Fruit fly (Drosophila melanogaster) whole organism, embryonic: ENCODE measurements around the gene CG4218.

Experiments used
- ATbp ChIP-seq: fragments of 200-800 bp; sonication (Bioruptor generic); optimal IDR thresholded peaks from 2 replicates; lab custom pipeline; 2017; ENCODE audit warnings: missing biosample characterization, mild to moderate bottlenecking, missing genetic modification characterization, missing genetic modification reagents
- Atf3 ChIP-seq: fragments of 200-800 bp; sonication (Bioruptor generic); optimal IDR thresholded peaks from 3 replicates; lab custom pipeline; 2016; ENCODE audit warnings: missing biosample characterization, missing genetic modification characterization
- Atf6 ChIP-seq: fragments of 200-800 bp; sonication (Bioruptor generic); IDR thresholded peaks from 2 replicates; pipeline ENCODE4 v1.3.6; 2022; ENCODE audit warnings: missing biosample characterization, missing genetic modification characterization
- Blimp-1 ChIP-seq: fragments of 200-800 bp; sonication (Bioruptor generic); optimal IDR thresholded peaks from 3 replicates; lab custom pipeline; 2018; ENCODE audit warnings: missing biosample characterization, missing genetic modification characterization, mild to moderate bottlenecking, moderate library complexity, missing genetic modification reagents
- CG10147 ChIP-seq: fragments of 200-800 bp; sonication (Bioruptor generic); optimal IDR thresholded peaks from 2 replicates; lab custom pipeline; 2019; ENCODE audit warnings: missing biosample characterization, mild to moderate bottlenecking, missing genetic modification characterization, moderate library complexity
- CG10209 ChIP-seq: fragments of 200-800 bp; sonication (Bioruptor generic); optimal IDR thresholded peaks from 3 replicates; lab custom pipeline; 2017; ENCODE audit warnings: missing biosample characterization, mild to moderate bottlenecking, missing genetic modification characterization, missing genetic modification reagents
- CG12236 ChIP-seq: fragments of 200-800 bp; sonication (Bioruptor generic); optimal IDR thresholded peaks from 2 replicates; lab custom pipeline; 2016; ENCODE audit warnings: missing biosample characterization, missing genetic modification characterization
- CG1233 ChIP-seq: fragments of 200-800 bp; sonication (Bioruptor generic); optimal IDR thresholded peaks from 4 replicates; lab custom pipeline; 2018; ENCODE audit warnings: missing biosample characterization, mild to moderate bottlenecking, missing genetic modification characterization
- CG13296 ChIP-seq: fragments of 200-800 bp; sonication (Bioruptor generic); optimal IDR thresholded peaks from 3 replicates; lab custom pipeline; 2018; ENCODE audit warnings: missing biosample characterization, mild to moderate bottlenecking, missing genetic modification characterization
- CG1647 ChIP-seq: fragments of 200-800 bp; sonication (Bioruptor generic); optimal IDR thresholded peaks from 3 replicates; lab custom pipeline; 2016; ENCODE audit warnings: missing biosample characterization, missing genetic modification characterization
- CG17186 ChIP-seq: fragments of 200-800 bp; sonication (Bioruptor generic); optimal IDR thresholded peaks from 3 replicates; lab custom pipeline; 2017; ENCODE audit warnings: missing biosample characterization, missing genetic modification reagents, missing genetic modification characterization
- CG17802 ChIP-seq: fragments of 200-800 bp; sonication (Bioruptor generic); optimal IDR thresholded peaks from 2 replicates; lab custom pipeline; 2018; ENCODE audit warnings: missing biosample characterization, mild to moderate bottlenecking, missing genetic modification characterization, moderate library complexity
- CG17912 ChIP-seq: fragments of 200-800 bp; sonication (Bioruptor generic); optimal IDR thresholded peaks from 2 replicates; lab custom pipeline; 2018; ENCODE audit warnings: missing biosample characterization, mild to moderate bottlenecking, missing genetic modification characterization
- CG18619 ChIP-seq: fragments of 200-800 bp; sonication (Bioruptor generic); optimal IDR thresholded peaks from 3 replicates; lab custom pipeline; 2017; ENCODE audit warnings: missing biosample characterization, mild to moderate bottlenecking, missing genetic modification characterization
- CG2120 ChIP-seq: fragments of 200-800 bp; sonication (Bioruptor generic); optimal IDR thresholded peaks from 3 replicates; lab custom pipeline; 2016; ENCODE audit warnings: missing biosample characterization, missing genetic modification characterization
- CG2678 ChIP-seq: fragments of 200-800 bp; sonication (Bioruptor generic); optimal IDR thresholded peaks from 3 replicates; lab custom pipeline; 2019; ENCODE audit warnings: missing biosample characterization, mild to moderate bottlenecking, missing genetic modification characterization, moderate library complexity
- CG3281 ChIP-seq: fragments of 200-800 bp; sonication (Bioruptor generic); optimal IDR thresholded peaks from 3 replicates; lab custom pipeline; 2017; ENCODE audit warnings: missing biosample characterization, mild to moderate bottlenecking, missing genetic modification characterization
- CG6175 ChIP-seq: fragments of 200-800 bp; sonication (Bioruptor generic); IDR thresholded peaks from 3 replicates; pipeline ENCODE4 v1.3.6; 2022; ENCODE audit warnings: missing biosample characterization, missing genetic modification characterization
- CG6654 ChIP-seq: fragments of 200-800 bp; sonication (Bioruptor generic); optimal IDR thresholded peaks from 2 replicates; lab custom pipeline; 2017; ENCODE audit warnings: missing biosample characterization, mild to moderate bottlenecking, missing genetic modification characterization
- CG8089 ChIP-seq: fragments of 200-800 bp; sonication (Bioruptor generic); optimal IDR thresholded peaks from 3 replicates; lab custom pipeline; 2016; ENCODE audit warnings: missing biosample characterization, missing genetic modification characterization
- CG8290 ChIP-seq, 3 experiments: fragments of 200-800 bp; sonication (Bioruptor generic); optimal IDR thresholded peaks; 2 replicates each; lab custom pipeline; 2016 to 2019; ENCODE audit warnings: missing biosample characterization in 3 of 3, missing genetic modification characterization in 3 of 3, mild to moderate bottlenecking in 2 of 3, moderate library complexity in 1 of 3
- CG9609 ChIP-seq: fragments of 200-800 bp; sonication (Bioruptor generic); optimal IDR thresholded peaks from 3 replicates; lab custom pipeline; 2016; ENCODE audit warnings: missing biosample characterization, missing genetic modification characterization
- Dbx ChIP-seq: fragments of 200-800 bp; sonication (Bioruptor generic); IDR thresholded peaks from 3 replicates; pipeline ENCODE4 v1.3.6; 2022; ENCODE audit warnings: missing biosample characterization, missing genetic modification characterization
- Dll ChIP-seq: fragments of 200-800 bp; sonication (Bioruptor generic); IDR thresholded peaks from 4 replicates; pipeline ENCODE4 v1.3.6; 2022; ENCODE audit warnings: missing biosample characterization, missing genetic modification characterization; ENCODE audit not compliant: partially characterized antibody
- GATAe ChIP-seq: fragments of 200-800 bp; sonication (Bioruptor generic); conservative IDR thresholded peaks from 2 replicates; pipeline ENCODE4 v1.3.6; 2022; ENCODE audit warnings: missing biosample characterization, missing genetic modification characterization
- HHEX ChIP-seq: fragments of 200-800 bp; sonication (Bioruptor generic); optimal IDR thresholded peaks from 3 replicates; lab custom pipeline; 2017; ENCODE audit warnings: missing biosample characterization, mild to moderate bottlenecking, missing genetic modification characterization, missing genetic modification reagents
- HLH3B ChIP-seq: fragments of 200-800 bp; sonication (Bioruptor generic); IDR thresholded peaks from 2 replicates; pipeline ENCODE4 v1.3.6; 2022; ENCODE audit warnings: missing biosample characterization, missing genetic modification characterization
- Med ChIP-seq: fragments of 200-800 bp; sonication (Bioruptor generic); peaks from one replicate; lab custom pipeline; 2016; ENCODE audit warnings: missing biosample characterization, missing genetic modification characterization, mild to moderate bottlenecking, inconsistent platforms, moderate library complexity
- Meics ChIP-seq: fragments of 200-800 bp; sonication (Bioruptor generic); optimal IDR thresholded peaks from 2 replicates; lab custom pipeline; 2017; ENCODE audit warnings: missing biosample characterization, mild to moderate bottlenecking, missing genetic modification characterization
- Pdp1 ChIP-seq, 2 experiments: fragments of 200-800 bp; sonication (Bioruptor generic); optimal IDR thresholded peaks; 3 replicates each; lab custom pipeline; 2016; ENCODE audit warnings: missing biosample characterization in 2 of 2, missing genetic modification characterization in 2 of 2, mild to moderate bottlenecking in 1 of 2, moderate library complexity in 1 of 2
- Ravus ChIP-seq: fragments of 200-800 bp; sonication (Bioruptor generic); IDR thresholded peaks from 2 replicates; pipeline ENCODE4 v1.3.6; 2022; ENCODE audit warnings: missing biosample characterization, missing genetic modification characterization
- Sry-β ChIP-seq: fragments of 200-800 bp; sonication (Bioruptor generic); optimal IDR thresholded peaks from 2 replicates; lab custom pipeline; 2018; ENCODE audit warnings: missing biosample characterization, mild to moderate bottlenecking, missing genetic modification characterization, moderate library complexity
- ab ChIP-seq: fragments of 200-800 bp; sonication (Bioruptor generic); optimal IDR thresholded peaks from 2 replicates; lab custom pipeline; 2016; ENCODE audit warnings: missing biosample characterization, missing genetic modification characterization
- abd-A ChIP-seq: fragments of 200-800 bp; sonication (Bioruptor generic); optimal IDR thresholded peaks from 3 replicates; lab custom pipeline; 2019; ENCODE audit warnings: missing biosample characterization, mild to moderate bottlenecking, missing genetic modification characterization, moderate library complexity
- amos ChIP-seq: fragments of 200-800 bp; sonication (Bioruptor generic); IDR thresholded peaks from 2 replicates; pipeline ENCODE4 v1.3.6; 2022; ENCODE audit warnings: missing biosample characterization, missing genetic modification characterization; ENCODE audit not compliant: partially characterized antibody
- ap ChIP-seq: fragments of 200-800 bp; sonication (Bioruptor generic); IDR thresholded peaks from 2 replicates; pipeline ENCODE4 v1.3.6; 2022; ENCODE audit warnings: missing biosample characterization, missing genetic modification characterization
- ara ChIP-seq: fragments of 200-800 bp; sonication (Bioruptor generic); IDR thresholded peaks from 2 replicates; pipeline ENCODE4 v1.3.6; 2022; ENCODE audit warnings: missing biosample characterization, missing genetic modification characterization
- crol ChIP-seq: fragments of 200-800 bp; sonication (Bioruptor generic); IDR thresholded peaks from 2 replicates; pipeline ENCODE4 v1.3.6; 2022; ENCODE audit warnings: missing biosample characterization, missing genetic modification characterization
- da ChIP-seq: fragments of 200-800 bp; sonication (Bioruptor generic); optimal IDR thresholded peaks from 2 replicates; lab custom pipeline; 2016; ENCODE audit warnings: missing biosample characterization, missing genetic modification characterization
- dmrt99B ChIP-seq: fragments of 200-800 bp; sonication (Bioruptor generic); optimal IDR thresholded peaks from 2 replicates; lab custom pipeline; 2018; ENCODE audit warnings: missing biosample characterization, mild to moderate bottlenecking, missing genetic modification characterization, moderate library complexity
- en ChIP-seq: fragments of 200-800 bp; sonication (Bioruptor generic); optimal IDR thresholded peaks from 2 replicates; lab custom pipeline; 2016; ENCODE audit warnings: missing biosample characterization, missing genetic modification characterization
- hkb ChIP-seq, 2 experiments: fragments of 200-800 bp in 1 of 2; fragments of >200 bp in 1 of 2; sonication (Bioruptor generic) in 1 of 2; IDR thresholded peaks in 1 of 2; optimal IDR thresholded peaks in 1 of 2; 2 replicates each; pipeline versions ENCODE4 v1.3.6 to Lab custom; 2017 to 2022; ENCODE audit warnings: missing biosample characterization in 1 of 2, missing genetic modification characterization in 1 of 2
- kni ChIP-seq: fragments of 200-800 bp; sonication (Bioruptor generic); optimal IDR thresholded peaks from 3 replicates; lab custom pipeline; 2017; ENCODE audit warnings: mild to moderate bottlenecking, missing biosample characterization, missing genetic modification reagents, missing genetic modification characterization
- pita ChIP-seq: fragments of 200-800 bp; sonication (Bioruptor generic); optimal IDR thresholded peaks from 2 replicates; lab custom pipeline; 2017; ENCODE audit warnings: missing biosample characterization, mild to moderate bottlenecking, missing genetic modification characterization
- sima ChIP-seq: fragments of 200-800 bp; sonication (Bioruptor generic); optimal IDR thresholded peaks from 2 replicates; lab custom pipeline; 2016; ENCODE audit warnings: missing biosample characterization, missing genetic modification characterization
- sr ChIP-seq: fragments of 200-800 bp; sonication (Bioruptor generic); IDR thresholded peaks from 3 replicates; pipeline ENCODE4 v1.3.6; 2022; ENCODE audit warnings: missing biosample characterization, missing genetic modification characterization
- trh ChIP-seq: fragments of 200-800 bp; sonication (Bioruptor generic); optimal IDR thresholded peaks from 2 replicates; lab custom pipeline; 2016; ENCODE audit warnings: missing biosample characterization, missing genetic modification characterization
- wek ChIP-seq: fragments of 200-800 bp; sonication (Bioruptor generic); optimal IDR thresholded peaks from 3 replicates; lab custom pipeline; 2018; ENCODE audit warnings: missing biosample characterization, mild to moderate bottlenecking, missing genetic modification characterization, moderate library complexity

CG4218 gene

DNA sequence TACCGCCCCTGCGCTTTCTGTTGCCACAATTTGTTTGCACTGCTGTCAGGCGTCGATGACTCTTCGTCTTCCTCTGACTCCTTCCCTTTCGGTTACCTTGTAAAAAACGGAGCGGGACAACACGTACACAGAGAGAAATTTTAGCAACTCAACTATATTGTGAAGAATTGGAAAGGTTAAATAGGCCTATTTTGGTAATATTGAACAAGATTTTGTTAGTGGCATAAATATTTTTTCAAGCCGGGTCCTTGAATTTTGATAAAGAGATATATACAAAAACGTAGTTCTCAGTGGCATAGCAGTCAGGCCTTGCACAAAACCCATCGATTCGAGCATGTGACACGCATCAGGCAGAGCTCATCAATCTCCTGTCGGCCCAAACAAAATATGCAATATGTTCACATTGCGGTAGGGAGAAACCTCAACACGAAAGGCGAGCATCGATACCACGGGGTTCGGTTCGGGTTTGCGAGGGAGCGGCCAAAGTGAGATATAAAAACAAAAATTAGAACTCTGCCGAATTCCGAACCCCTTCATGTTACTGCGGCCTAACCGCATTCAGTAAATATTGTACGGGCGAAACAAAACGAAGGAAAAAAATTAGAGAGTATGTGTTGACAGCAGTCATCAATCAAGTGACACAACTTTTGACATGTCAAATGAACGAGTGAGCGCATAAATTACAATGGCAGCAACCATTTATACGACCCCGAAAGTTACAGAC, 5.1 kb upstream of the CG4218 start (continued):
- TF ChIP-seq HLH3B (GFP tag; lab: Robert Waterston, UW) (peak; percentile 70), CG10209 (peak; percentile 64), en (GFP tag; lab: Kevin White, UChicago) (peak; percentile 52), Med (peak; percentile 94), Ravus (GFP tag; lab: Robert Waterston, UW) (peak; percentile 7; the same call in 1 of the 2 replicates), kni (GFP tag; lab: Kevin White, UChicago) (peak; percentile 20), CG2678 (tag; lab: Kevin White, UChicago) (peak; percentile 81), CG3281 (GFP tag; lab: Kevin White, UChicago) (peak; percentile 9), CG17802 (tag; lab: Kevin White, UChicago) (peak; percentile 34), CG6175 (no peak), ap (peak; percentile 48), CG10147 (peak; percentile 39), HHEX (GFP tag; lab: Kevin White, UChicago) (peak; percentile 64), trh (GFP tag; lab: Kevin White, UChicago) (peak; percentile 23), CG17912 (GFP tag; lab: Kevin White, UChicago) (no peak), CG8089 (GFP tag; lab: Kevin White, UChicago) (peak; percentile 62), amos (GFP tag; lab: Robert Waterston, UW) (no peak), CG9609 (GFP tag; lab: Kevin White, UChicago) (peak; percentile 46), CG1233 (GFP tag; lab: Kevin White, UChicago) (peak; percentile 75), dmrt99B (peak; percentile 63), CG17186 (GFP tag; lab: Kevin White, UChicago) (peak; percentile 25), GATAe (no peak), Meics (GFP tag; lab: Kevin White, UChicago) (peak; percentile 60), Atf6 (GFP tag; lab: Robert Waterston, UW) (0 out of 2 replicates have a peak, but pooled peaks have one; percentile 32), Sry-β (GFP tag; lab: Kevin White, UChicago) (peak; percentile 9), hkb (optimal IDR thresholded peaks at IDR 0.05; lab: Kevin White, UChicago) (no peak), hkb (GFP tag; IDR thresholded peaks at IDR 0.05; lab: Robert Waterston, UW) (peak; percentile 76), Atf3 (GFP tag; lab: Kevin White, UChicago) (peak; percentile 54), CG8290 (GFP tag; optimal IDR thresholded peaks at IDR 0.05; lab: Kevin White, UChicago) (peak; percentile 83), CG8290 (tag; optimal IDR thresholded peaks at IDR 0.05; lab: Kevin White, UChicago) (peak in 1 of 2 experiments; percentile 49), Blimp-1 (GFP tag; lab: Kevin White, UChicago) (peak; percentile 81), Dll (no peak), CG1647 (GFP tag; lab: Kevin White, UChicago) (peak; percentile 51), crol (GFP tag; lab: Robert Waterston, UW) (peak; percentile 47; the same call in 1 of the 2 replicates), Dbx (0 out of 3 replicates have a peak, but pooled peaks have one; percentile 40), CG12236 (peak; percentile 49), CG18619 (GFP tag; lab: Kevin White, UChicago) (peak; percentile 58), sr (GFP tag; lab: Robert Waterston, UW) (no peak), CG13296 (GFP tag; lab: Kevin White, UChicago) (no peak), wek (GFP tag; lab: Kevin White, UChicago) (peak; percentile 19), CG6654 (GFP tag; lab: Kevin White, UChicago) (peak; percentile 29), pita (GFP tag; lab: Kevin White, UChicago) (no peak), CG2120 (peak; percentile 42), ab (GFP tag; lab: Kevin White, UChicago) (no peak), da (GFP tag; lab: Kevin White, UChicago) (no peak), Pdp1 (GFP tag; optimal IDR thresholded peaks at IDR 0.05; lab: Kevin White, UChicago) (peak; percentile 69 to 79), sima (no peak), ATbp (peak; percentile 8), abd-A (no peak), ara (GFP tag; lab: Robert Waterston, UW) (peak; percentile 93)
